8 worm cellular contexts compared by ENCODE assay signal in genomic region chrV:12637238-12637690, ce11.
TF ChIP-seq lines count a peak whose summit lies in the region.

Gene F56H9.2 (plus strand): TSS chrV:12637663.

TF ChIP-seq in whole organism, L1 larva, 84 proteins besides CTCF, POLR2A, EP300 and RAD21 (continues in another document):
- TF ChIP-seq elt-3 (tag; optimal IDR thresholded peaks at IDR 0.05; lab: Kevin White, UChicago) (peak in 3 of 6 experiments; percentile 68 to 92 (median 70)), dsc-1 (tag; optimal IDR thresholded peaks at IDR 0.05; lab: Kevin White, UChicago) (peak; percentile 82), ztf-11 (tag; optimal IDR thresholded peaks at IDR 0.05; lab: Kevin White, UChicago) (peak in 1 of 2 experiments; percentile 27), mep-1 (tag; optimal IDR thresholded peaks at IDR 0.05; lab: Kevin White, UChicago) (peak; percentile 72), zag-1 (tag; optimal IDR thresholded peaks at IDR 0.05; lab: Kevin White, UChicago) (no peak), snu-23 (GFP tag; optimal IDR thresholded peaks at IDR 0.05; lab: Kevin White, UChicago) (no peak), nhr-20 (tag; optimal IDR thresholded peaks at IDR 0.05; lab: Kevin White, UChicago) (peak; percentile 98), elt-2 (tag; optimal IDR thresholded peaks at IDR 0.05; lab: Kevin White, UChicago) (peak; percentile 89), nhr-85 (tag; lab: Kevin White, UChicago) (peak; percentile 98), nhr-237 (tag; optimal IDR thresholded peaks at IDR 0.05; lab: Kevin White, UChicago) (no peak), lsy-2 (tag; optimal IDR thresholded peaks at IDR 0.05; lab: Kevin White, UChicago) (peak; percentile 53 to 77)

TF ChIP-seq in whole organism, L2 larva, 48 proteins besides CTCF, POLR2A, EP300 and RAD21 (continues in another document):
- no peak for TF ChIP-seq nhr-11 (tag; optimal IDR thresholded peaks at IDR 0.05; lab: Kevin White, UChicago)
- peak; percentile 68 for TF ChIP-seq gmeb-1 (tag; optimal IDR thresholded peaks at IDR 0.05; lab: Kevin White, UChicago)
- TF ChIP-seq snpc-4 (tag; optimal IDR thresholded peaks at IDR 0.05; lab: Kevin White, UChicago): no peak
- TF ChIP-seq blmp-1 (tag; optimal IDR thresholded peaks at IDR 0.05; lab: Kevin White, UChicago; ENCODE audit: insufficient read depth): peak; percentile 79
- no peak for TF ChIP-seq R02D3.7 (tag; optimal IDR thresholded peaks at IDR 0.05; lab: Kevin White, UChicago)
- TF ChIP-seq ztf-4 (tag; optimal IDR thresholded peaks at IDR 0.05; lab: Kevin White, UChicago): peak; percentile 56
- TF ChIP-seq fos-1 (tag; optimal IDR thresholded peaks at IDR 0.05; lab: Kevin White, UChicago): peak; percentile 62
- TF ChIP-seq lsy-2 (tag; optimal IDR thresholded peaks at IDR 0.05; lab: Kevin White, UChicago): peak in 1 of 2 experiments; percentile 60
- TF ChIP-seq ceh-16 (tag; optimal IDR thresholded peaks at IDR 0.05; lab: Kevin White, UChicago): peak; percentile 57
- no peak for TF ChIP-seq ceh-82 (tag; optimal IDR thresholded peaks at IDR 0.05; lab: Kevin White, UChicago)
- TF ChIP-seq nhr-23 (tag; optimal IDR thresholded peaks at IDR 0.05; lab: Kevin White, UChicago): no peak
- no peak for TF ChIP-seq nhr-237 (tag; optimal IDR thresholded peaks at IDR 0.05; lab: Kevin White, UChicago)

TF ChIP-seq in whole organism, L3 larva, 47 proteins besides CTCF, POLR2A, EP300 and RAD21 (continues in another document):
- TF ChIP-seq nhr-237 (tag; optimal IDR thresholded peaks at IDR 0.05; lab: Kevin White, UChicago) (no peak), lin-15B (tag; optimal IDR thresholded peaks at IDR 0.05; lab: Kevin White, UChicago) (no peak), ceh-28 (tag; optimal IDR thresholded peaks at IDR 0.05; lab: Kevin White, UChicago) (peak; percentile 61), lin-39 (tag; optimal IDR thresholded peaks at IDR 0.05; lab: Kevin White, UChicago) (no peak), pqm-1 (tag; optimal IDR thresholded peaks at IDR 0.05; lab: Kevin White, UChicago) (peak; percentile 71), hmg-11 (tag; optimal IDR thresholded peaks at IDR 0.05; lab: Kevin White, UChicago) (no peak), tbx-2 (tag; optimal IDR thresholded peaks at IDR 0.05; lab: Kevin White, UChicago) (peak; percentile 11), elt-2 (tag; optimal IDR thresholded peaks at IDR 0.05; lab: Kevin White, UChicago) (peak; percentile 85), fkh-2 (tag; optimal IDR thresholded peaks at IDR 0.05; lab: Kevin White, UChicago) (no peak), ama-1 (optimal IDR thresholded peaks at IDR 0.05; lab: Kevin White, UChicago) (peak; percentile 8), sea-2 (GFP tag; optimal IDR thresholded peaks at IDR 0.05; lab: Kevin White, UChicago) (no peak), aly-2 (tag; optimal IDR thresholded peaks at IDR 0.05; lab: Kevin White, UChicago) (no peak)

TF ChIP-seq in whole organism, L4 larva, 104 proteins besides CTCF, POLR2A, EP300 and RAD21 (continues in another document):
- TF ChIP-seq unc-130 (GFP tag; optimal IDR thresholded peaks at IDR 0.05; lab: Kevin White, UChicago) (no peak), jun-1 (tag; optimal IDR thresholded peaks at IDR 0.05; lab: Kevin White, UChicago) (peak; percentile 23), mdt-29 (GFP tag; IDR thresholded peaks at IDR 0.05; lab: Robert Waterston, UW) (peak; percentile 36; the same call in 1 of the 2 replicates), sdz-12 (GFP tag; optimal IDR thresholded peaks at IDR 0.05; lab: Kevin White, UChicago) (no peak), aly-2 (tag; optimal IDR thresholded peaks at IDR 0.05; lab: Kevin White, UChicago) (no peak), daf-8 (GFP tag; IDR thresholded peaks at IDR 0.05; lab: Robert Waterston, UW) (no peak), lin-1 (GFP tag; IDR thresholded peaks at IDR 0.05; lab: Robert Waterston, UW) (peak; percentile 60; the same call in 1 of the 2 replicates), hlh-30 (tag; optimal IDR thresholded peaks at IDR 0.05; lab: Kevin White, UChicago; ENCODE audit: insufficient read depth) (peak; percentile 94), ZK546.5 (tag; optimal IDR thresholded peaks at IDR 0.05; lab: Kevin White, UChicago) (no peak), nhr-6 (tag; optimal IDR thresholded peaks at IDR 0.05; lab: Kevin White, UChicago) (peak; percentile 88), dmd-8 (GFP tag; IDR thresholded peaks at IDR 0.05; lab: Robert Waterston, UW) (no peak), mxl-3 (GFP tag; optimal IDR thresholded peaks at IDR 0.05; lab: Kevin White, UChicago) (peak; percentile 94)

TF ChIP-seq in whole organism, late embryonic, 69 proteins besides CTCF, POLR2A, EP300 and RAD21 (continues in another document):
- TF ChIP-seq hlh-6 (tag; optimal IDR thresholded peaks at IDR 0.05; lab: Kevin White, UChicago) (no peak), syd-9 (tag; optimal IDR thresholded peaks at IDR 0.05; lab: Kevin White, UChicago) (no peak), unc-42 (tag; optimal IDR thresholded peaks at IDR 0.05; lab: Kevin White, UChicago) (no peak), sox-2 (GFP tag; IDR thresholded peaks at IDR 0.05; lab: Robert Waterston, UW) (peak; percentile 65), odd-2 (tag; optimal IDR thresholded peaks at IDR 0.05; lab: Kevin White, UChicago) (no peak), ceh-45 (GFP tag; IDR thresholded peaks at IDR 0.05; lab: Robert Waterston, UW) (no peak), tbx-2 (tag; optimal IDR thresholded peaks at IDR 0.05; lab: Kevin White, UChicago) (peak; percentile 65), sdc-2 (tag; optimal IDR thresholded peaks at IDR 0.05; lab: Kevin White, UChicago) (peak; percentile 55), K09A11.1 (tag; optimal IDR thresholded peaks at IDR 0.05; lab: Kevin White, UChicago; ENCODE audit: insufficient read depth) (no peak), ceh-19 (GFP tag; optimal IDR thresholded peaks at IDR 0.05; lab: Kevin White, UChicago) (no peak), tbx-7 (tag; optimal IDR thresholded peaks at IDR 0.05; lab: Kevin White, UChicago) (no peak), ceh-34 (tag; optimal IDR thresholded peaks at IDR 0.05; lab: Kevin White, UChicago) (no peak), ama-1 (optimal IDR thresholded peaks at IDR 0.05; lab: Kevin White, UChicago) (no peak)

TF ChIP-seq in whole organism, midembryonic, 9 proteins besides CTCF, POLR2A, EP300 and RAD21:
- TF ChIP-seq ztf-23 (GFP tag; IDR thresholded peaks at IDR 0.05; lab: Robert Waterston, UW) (0 out of 2 replicates have a peak, but pooled peaks have one; percentile 48), ztf-29 (GFP tag; IDR thresholded peaks at IDR 0.05; lab: Robert Waterston, UW) (no peak)

TF ChIP-seq in whole organism, mixed stage, embryonic, 35 proteins besides CTCF, POLR2A, EP300 and RAD21 (continues in another document):
- TF ChIP-seq zip-8 (tag; optimal IDR thresholded peaks at IDR 0.05; lab: Kevin White, UChicago) (no peak), elt-1 (tag; optimal IDR thresholded peaks at IDR 0.05; lab: Kevin White, UChicago; ENCODE audit: borderline replicate concordance, insufficient read depth) (no peak), mep-1 (tag; optimal IDR thresholded peaks at IDR 0.05; lab: Kevin White, UChicago) (peak; percentile 4), ham-2 (GFP tag; optimal IDR thresholded peaks at IDR 0.05; lab: Kevin White, UChicago) (no peak), snpc-4 (tag; optimal IDR thresholded peaks at IDR 0.05; lab: Kevin White, UChicago) (no peak), blmp-1 (tag; optimal IDR thresholded peaks at IDR 0.05; lab: Kevin White, UChicago) (no peak), ceh-39 (tag; optimal IDR thresholded peaks at IDR 0.05; lab: Kevin White, UChicago) (peak; percentile 17), nhr-2 (tag; optimal IDR thresholded peaks at IDR 0.05; lab: Kevin White, UChicago) (peak; percentile 55), pha-4 (tag; optimal IDR thresholded peaks at IDR 0.05; lab: Kevin White, UChicago) (peak; percentile 71), unc-120 (tag; optimal IDR thresholded peaks at IDR 0.05; lab: Kevin White, UChicago; ENCODE audit: poor library complexity, severe bottlenecking) (no peak), cnd-1 (tag; optimal IDR thresholded peaks at IDR 0.05; lab: Kevin White, UChicago) (no peak), nhr-12 (tag; optimal IDR thresholded peaks at IDR 0.05; lab: Kevin White, UChicago) (no peak), unc-62 (GFP tag; optimal IDR thresholded peaks at IDR 0.05; lab: Kevin White, UChicago) (peak; percentile 25), lin-32 (GFP tag; optimal IDR thresholded peaks at IDR 0.05; lab: Kevin White, UChicago) (no peak), bed-3 (GFP tag; optimal IDR thresholded peaks at IDR 0.05; lab: Kevin White, UChicago) (no peak), M03D4.4 (tag; optimal IDR thresholded peaks at IDR 0.05; lab: Kevin White, UChicago) (no peak), unc-39 (tag; optimal IDR thresholded peaks at IDR 0.05; lab: Kevin White, UChicago) (no peak), hlh-1 (tag; optimal IDR thresholded peaks at IDR 0.05; lab: Kevin White, UChicago) (no peak)

TF ChIP-seq in whole organism, young adult, 124 proteins besides CTCF, POLR2A, EP300 and RAD21 (continues in another document):
- no peak for TF ChIP-seq hlh-26 (GFP tag; conservative IDR thresholded peaks at IDR 0.05; lab: Robert Waterston, UW)
- peak; percentile 60 for TF ChIP-seq atf-7 (tag; optimal IDR thresholded peaks at IDR 0.05; lab: Kevin White, UChicago)
- no peak for TF ChIP-seq F33H1.4 (GFP tag; IDR thresholded peaks at IDR 0.05; lab: Robert Waterston, UW)
- no peak for TF ChIP-seq nhr-27 (tag; optimal IDR thresholded peaks at IDR 0.05; lab: Kevin White, UChicago)
- no peak for TF ChIP-seq cebp-2 (GFP tag; IDR thresholded peaks at IDR 0.05; lab: Robert Waterston, UW)
- TF ChIP-seq tlf-1 (GFP tag; optimal IDR thresholded peaks at IDR 0.05; lab: Kevin White, UChicago): no peak
- TF ChIP-seq hmg-20 (GFP tag; IDR thresholded peaks at IDR 0.05; lab: Robert Waterston, UW): no peak
- TF ChIP-seq madf-6 (GFP tag; IDR thresholded peaks at IDR 0.05; lab: Robert Waterston, UW): no peak
- no peak for TF ChIP-seq ceh-27 (GFP tag; optimal IDR thresholded peaks at IDR 0.05; lab: Kevin White, UChicago)
- no peak for TF ChIP-seq F57C9.4 (tag; optimal IDR thresholded peaks at IDR 0.05; lab: Kevin White, UChicago)
- TF ChIP-seq hmg-1.2 (GFP tag; IDR thresholded peaks at IDR 0.05; lab: Robert Waterston, UW): peak; percentile 50; the same call in 1 of the 2 replicates
- peak; percentile 68 for TF ChIP-seq chd-7 (tag; optimal IDR thresholded peaks at IDR 0.05; lab: Kevin White, UChicago)
- no peak for TF ChIP-seq bed-1 (GFP tag; IDR thresholded peaks at IDR 0.05; lab: Robert Waterston, UW)
- no peak for TF ChIP-seq sea-2 (GFP tag; IDR thresholded peaks at IDR 0.05; lab: Robert Waterston, UW)
- TF ChIP-seq pha-4 (tag; optimal IDR thresholded peaks at IDR 0.05; lab: Kevin White, UChicago): peak; percentile 39
- no peak for TF ChIP-seq athp-1 (tag; optimal IDR thresholded peaks at IDR 0.05; lab: Kevin White, UChicago)
- no peak for TF ChIP-seq nhr-179 (tag; optimal IDR thresholded peaks at IDR 0.05; lab: Kevin White, UChicago)
- no peak for TF ChIP-seq pbrm-1 (GFP tag; IDR thresholded peaks at IDR 0.05; lab: Robert Waterston, UW)
- TF ChIP-seq nhr-90 (tag; optimal IDR thresholded peaks at IDR 0.05; lab: Kevin White, UChicago): no peak
- TF ChIP-seq mcd-1 (GFP tag; IDR thresholded peaks at IDR 0.05; lab: Robert Waterston, UW): peak; percentile 43; the same call in 1 of the 2 replicates
- TF ChIP-seq B0336.3 (GFP tag; IDR thresholded peaks at IDR 0.05; lab: Robert Waterston, UW): peak; percentile 61
- TF ChIP-seq B0261.1 (tag; optimal IDR thresholded peaks at IDR 0.05; lab: Kevin White, UChicago): no peak
